Fruit fly (Drosophila melanogaster) whole organism, prepupa: ENCODE measurements around the gene Fkbp39.

Experiments
- Blimp-1 ChIP-seq: fragments of 200-800 bp; sonication (Bioruptor generic); optimal IDR thresholded peaks from 3 replicates; lab custom pipeline; 2017; ENCODE audit warnings: missing biosample characterization, missing genetic modification characterization, mild to moderate bottlenecking, moderate library complexity, missing genetic modification reagents
- CG10631 ChIP-seq: fragments of 200-800 bp; sonication (Bioruptor generic); optimal IDR thresholded peaks from 2 replicates; lab custom pipeline; 2016; ENCODE audit warnings: missing biosample characterization, missing genetic modification characterization
- CG10669 ChIP-seq: fragments of 200-800 bp; sonication (Bioruptor generic); optimal IDR thresholded peaks from 3 replicates; lab custom pipeline; 2018; ENCODE audit warnings: missing biosample characterization, mild to moderate bottlenecking, missing genetic modification characterization, moderate library complexity
- CG11902 ChIP-seq: fragments of 200-800 bp; sonication (Bioruptor generic); optimal IDR thresholded peaks from 3 replicates; lab custom pipeline; 2016; ENCODE audit warnings: missing biosample characterization, missing genetic modification characterization
- CG15336 ChIP-seq: fragments of 200-800 bp; sonication (Bioruptor generic); IDR thresholded peaks from 2 replicates; pipeline ENCODE4 v1.3.6; 2022; ENCODE audit warnings: missing biosample characterization, missing genetic modification characterization
- CG1621 ChIP-seq: fragments of 200-800 bp; sonication (Bioruptor generic); optimal IDR thresholded peaks from 3 replicates; lab custom pipeline; 2018; ENCODE audit warnings: missing biosample characterization, mild to moderate bottlenecking, missing genetic modification characterization
- CG16779 ChIP-seq: fragments of 200-800 bp; sonication (Bioruptor generic); optimal IDR thresholded peaks from 3 replicates; lab custom pipeline; 2017; ENCODE audit warnings: missing biosample characterization, mild to moderate bottlenecking, missing genetic modification characterization
- CG3032 ChIP-seq: fragments of 200-800 bp; optimal IDR thresholded peaks from 2 replicates; lab custom pipeline; 2019; ENCODE audit warnings: missing biosample characterization, mild to moderate bottlenecking, missing genetic modification characterization, moderate library complexity
- CG31627 ChIP-seq: fragments of 200-800 bp; sonication (Bioruptor generic); optimal IDR thresholded peaks from 3 replicates; lab custom pipeline; 2016; ENCODE audit warnings: missing biosample characterization, missing genetic modification characterization
- CG32006 ChIP-seq: fragments of 200-800 bp; sonication (Bioruptor generic); optimal IDR thresholded peaks from 3 replicates; lab custom pipeline; 2017; ENCODE audit warnings: missing biosample characterization, mild to moderate bottlenecking, missing genetic modification characterization
- CG34406 ChIP-seq: fragments of 200-800 bp; sonication (Bioruptor generic); optimal IDR thresholded peaks from 3 replicates; lab custom pipeline; 2016; ENCODE audit warnings: missing biosample characterization, missing genetic modification characterization
- CG3919 ChIP-seq: fragments of 200-800 bp; sonication (Bioruptor generic); optimal IDR thresholded peaks from 3 replicates; lab custom pipeline; 2016; ENCODE audit warnings: missing biosample characterization, missing genetic modification characterization
- CG4318 ChIP-seq: fragments of 200-800 bp; sonication (Bioruptor generic); optimal IDR thresholded peaks from 3 replicates; lab custom pipeline; 2017; ENCODE audit warnings: missing biosample characterization, mild to moderate bottlenecking, missing genetic modification characterization
- CG6792 ChIP-seq: fragments of 200-800 bp; sonication (Bioruptor generic); optimal IDR thresholded peaks from 3 replicates; lab custom pipeline; 2016; ENCODE audit warnings: missing biosample characterization, missing genetic modification characterization
- CG6808 ChIP-seq: fragments of 200-800 bp; sonication (Bioruptor generic); optimal IDR thresholded peaks from 3 replicates; lab custom pipeline; 2017; ENCODE audit warnings: missing biosample characterization, missing genetic modification characterization, mild to moderate bottlenecking, moderate library complexity, missing genetic modification reagents
- CG6854 ChIP-seq: fragments of 200-800 bp; sonication (Bioruptor generic); optimal IDR thresholded peaks from 2 replicates; lab custom pipeline; 2017; ENCODE audit warnings: missing biosample characterization, mild to moderate bottlenecking, missing genetic modification characterization
- CG7368 ChIP-seq: fragments of 200-800 bp; sonication (Bioruptor generic); optimal IDR thresholded peaks from 3 replicates; lab custom pipeline; 2016; ENCODE audit warnings: missing biosample characterization, missing genetic modification characterization
- CG8319 ChIP-seq: fragments of 200-800 bp; sonication (Bioruptor generic); optimal IDR thresholded peaks from 3 replicates; lab custom pipeline; 2016; ENCODE audit warnings: missing biosample characterization, missing genetic modification characterization
- CG8632 ChIP-seq: fragments of 200-800 bp; sonication (Bioruptor generic); optimal IDR thresholded peaks from 3 replicates; lab custom pipeline; 2016; ENCODE audit warnings: missing biosample characterization, missing genetic modification characterization
- CG9139 ChIP-seq: fragments of 200-800 bp; sonication (Bioruptor generic); optimal IDR thresholded peaks from 3 replicates; lab custom pipeline; 2017; ENCODE audit warnings: missing biosample characterization, mild to moderate bottlenecking, missing genetic modification characterization
- Eip75B ChIP-seq: fragments of 200-800 bp; sonication (Bioruptor generic); optimal IDR thresholded peaks from 3 replicates; lab custom pipeline; 2016; ENCODE audit warnings: missing biosample characterization, missing genetic modification characterization
- Eip78C ChIP-seq: fragments of 200-800 bp; sonication (Bioruptor generic); peaks from one replicate; lab custom pipeline; 2016; ENCODE audit warnings: missing biosample characterization, missing genetic modification characterization
- Ets21C ChIP-seq: fragments of 200-800 bp; sonication (Bioruptor generic); optimal IDR thresholded peaks from 3 replicates; lab custom pipeline; 2016; ENCODE audit warnings: missing biosample characterization, missing genetic modification characterization
- Gug ChIP-seq: fragments of 200-800 bp; sonication (Bioruptor generic); IDR thresholded peaks from 2 replicates; pipeline ENCODE4 v1.3.6; 2022; ENCODE audit warnings: missing biosample characterization, missing genetic modification characterization
- Hr38 ChIP-seq: sonication (Bioruptor generic); optimal IDR thresholded peaks from 2 replicates; lab custom pipeline; 2016; ENCODE audit warnings: missing biosample characterization, missing genetic modification characterization
- Hr39 ChIP-seq: fragments of 200-800 bp; sonication (Bioruptor generic); optimal IDR thresholded peaks from 2 replicates; lab custom pipeline; 2016; ENCODE audit warnings: missing biosample characterization, missing genetic modification characterization
- Hr4 ChIP-seq: fragments of 200-800 bp; sonication (Bioruptor generic); optimal IDR thresholded peaks from 3 replicates; lab custom pipeline; 2016; ENCODE audit warnings: missing biosample characterization, missing genetic modification characterization
- Lpt ChIP-seq: fragments of 200-800 bp; sonication (Bioruptor generic); optimal IDR thresholded peaks from 3 replicates; lab custom pipeline; 2016; ENCODE audit warnings: missing biosample characterization, missing genetic modification characterization
- OdsH ChIP-seq: fragments of 200-800 bp; sonication (Bioruptor generic); optimal IDR thresholded peaks from 3 replicates; lab custom pipeline; 2016; ENCODE audit warnings: missing biosample characterization, missing genetic modification characterization
- Smox ChIP-seq: fragments of 200-800 bp; sonication (Bioruptor generic); optimal IDR thresholded peaks from 3 replicates; lab custom pipeline; 2016; ENCODE audit warnings: missing biosample characterization, missing genetic modification characterization
- Sox102F ChIP-seq: fragments of 200-800 bp; sonication (Bioruptor generic); optimal IDR thresholded peaks from 2 replicates; lab custom pipeline; 2016; ENCODE audit warnings: missing biosample characterization, mild to moderate bottlenecking, missing genetic modification characterization
- Sox14 ChIP-seq: fragments of 200-800 bp; sonication (Bioruptor generic); optimal IDR thresholded peaks from 3 replicates; lab custom pipeline; 2016; ENCODE audit warnings: missing biosample characterization, missing genetic modification characterization
- achi ChIP-seq: fragments of 200-800 bp; sonication (Bioruptor generic); optimal IDR thresholded peaks from 3 replicates; lab custom pipeline; 2016; ENCODE audit warnings: missing biosample characterization, missing genetic modification characterization
- cyc ChIP-seq: fragments of 200-800 bp; sonication (Bioruptor generic); optimal IDR thresholded peaks from 3 replicates; lab custom pipeline; 2016; ENCODE audit warnings: missing biosample characterization, missing genetic modification characterization
- dac ChIP-seq: fragments of 200-800 bp; sonication (Bioruptor generic); optimal IDR thresholded peaks from 2 replicates; lab custom pipeline; 2017; ENCODE audit warnings: missing biosample characterization, mild to moderate bottlenecking, missing genetic modification characterization
- dsx ChIP-seq: fragments of 200-800 bp; optimal IDR thresholded peaks from 3 replicates; lab custom pipeline; 2019; ENCODE audit warnings: missing biosample characterization, mild to moderate bottlenecking, missing genetic modification characterization, moderate library complexity; ENCODE audit not compliant: poor library complexity, severe bottlenecking
- eg ChIP-seq: fragments of 200-800 bp; sonication (Bioruptor generic); IDR thresholded peaks from 3 replicates; pipeline ENCODE4 v1.3.6; 2022; ENCODE audit warnings: missing biosample characterization, missing genetic modification characterization
- esn ChIP-seq: fragments of 200-800 bp; sonication (Bioruptor generic); optimal IDR thresholded peaks from 2 replicates; lab custom pipeline; 2016; ENCODE audit warnings: missing biosample characterization, mild to moderate bottlenecking, missing genetic modification characterization, moderate library complexity
- fd59A ChIP-seq: fragments of 200-800 bp; sonication (Bioruptor generic); optimal IDR thresholded peaks from 2 replicates; lab custom pipeline; 2017; ENCODE audit warnings: missing biosample characterization, mild to moderate bottlenecking, missing genetic modification characterization, missing genetic modification reagents
- fd85E ChIP-seq: fragments of 200-800 bp; sonication (Bioruptor generic); optimal IDR thresholded peaks from 3 replicates; lab custom pipeline; 2016; ENCODE audit warnings: missing biosample characterization, missing genetic modification characterization
- lz ChIP-seq: fragments of 200-800 bp; sonication (Bioruptor generic); optimal IDR thresholded peaks from 3 replicates; lab custom pipeline; 2016; ENCODE audit warnings: missing biosample characterization, missing genetic modification characterization
- pdm3 ChIP-seq: fragments of 200-800 bp; sonication (Bioruptor generic); optimal IDR thresholded peaks from 3 replicates; lab custom pipeline; 2016; ENCODE audit warnings: missing biosample characterization, missing genetic modification characterization
- salr ChIP-seq, 2 experiments: fragments of 200-800 bp; sonication (Bioruptor generic); optimal IDR thresholded peaks; 3 replicates each; lab custom pipeline; 2016 to 2018; ENCODE audit warnings: missing biosample characterization in 2 of 2, missing genetic modification characterization in 2 of 2, mild to moderate bottlenecking in 1 of 2
- spab ChIP-seq: fragments of 200-800 bp; sonication (Bioruptor generic); optimal IDR thresholded peaks from 2 replicates; lab custom pipeline; 2017; ENCODE audit warnings: missing biosample characterization, mild to moderate bottlenecking, missing genetic modification characterization, missing genetic modification reagents
- ss ChIP-seq, 2 experiments: fragments of 200-800 bp; sonication (Bioruptor generic); optimal IDR thresholded peaks; 2 replicates in 1 of 2; 3 replicates in 1 of 2; lab custom pipeline; 2017 to 2018; ENCODE audit warnings: mild to moderate bottlenecking in 2 of 2, missing biosample characterization in 2 of 2, missing genetic modification characterization in 2 of 2, moderate library complexity in 1 of 2
- svp ChIP-seq: fragments of 200-800 bp; sonication (Bioruptor generic); peaks from one replicate; lab custom pipeline; 2016; ENCODE audit warnings: missing biosample characterization, missing genetic modification characterization
- vri ChIP-seq: fragments of 200-800 bp; sonication (Bioruptor generic); optimal IDR thresholded peaks from 3 replicates; lab custom pipeline; 2016; ENCODE audit warnings: missing biosample characterization, mild to moderate bottlenecking, missing genetic modification characterization

The Fkbp39 gene

DNA sequence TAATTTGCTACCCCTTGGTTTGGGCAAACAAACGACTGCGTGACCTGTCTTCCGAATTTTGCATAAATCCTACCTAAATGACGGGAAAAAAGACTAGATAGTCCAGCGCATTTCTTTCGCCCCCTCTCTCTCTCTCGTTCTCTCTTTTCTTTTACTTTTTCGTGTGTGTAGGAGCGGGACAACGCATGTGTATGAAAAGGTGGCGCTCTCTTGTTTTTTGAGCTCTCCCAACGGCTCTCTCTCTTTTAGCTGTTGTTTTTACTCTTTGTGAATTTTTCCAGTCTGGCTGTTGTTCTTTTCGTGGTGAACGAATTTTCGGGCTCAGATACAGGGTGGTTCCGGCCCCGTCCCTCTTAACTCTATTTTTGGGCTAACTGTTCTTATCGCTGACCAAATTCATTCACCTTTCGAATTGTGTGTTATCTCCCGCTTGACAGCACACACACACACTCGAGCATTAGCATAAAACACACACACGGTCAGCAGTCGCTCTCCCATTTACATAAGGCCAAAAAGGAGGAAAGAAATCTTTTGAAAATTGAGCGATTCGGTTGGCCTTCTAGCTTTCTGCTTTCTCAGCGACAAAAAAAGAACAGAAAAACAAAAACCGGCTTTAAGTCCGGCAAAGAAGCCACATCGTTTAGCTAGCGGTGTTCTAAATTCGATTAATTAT lies 41.2 kb downstream of the Fkbp39 start (continued):
- no peak for TF ChIP-seq CG15336 (GFP tag; lab: Robert Waterston, UW)
- TF ChIP-seq CG10631 (GFP tag; lab: Kevin White, UChicago), result no peak
- TF ChIP-seq dac (GFP tag; lab: Kevin White, UChicago), result no peak
- peak; percentile 24 for TF ChIP-seq fd59A
- TF ChIP-seq CG4318 (GFP tag; lab: Kevin White, UChicago), result no peak
- no peak for TF ChIP-seq dsx (GFP tag; lab: Kevin White, UChicago)
- no peak for TF ChIP-seq Hr38 (GFP tag; lab: Kevin White, UChicago)
- peak; percentile 53 for TF ChIP-seq CG3032 (tag; lab: Kevin White, UChicago)
- TF ChIP-seq spab (GFP tag; lab: Kevin White, UChicago), result no peak
- TF ChIP-seq CG31627 (GFP tag; lab: Kevin White, UChicago), result no peak
- TF ChIP-seq CG8632 (GFP tag; lab: Kevin White, UChicago), result peak; percentile 10
- peak; percentile 55 for TF ChIP-seq Eip78C (GFP tag; lab: Kevin White, UChicago)
- no peak for TF ChIP-seq Sox102F (GFP tag; lab: Kevin White, UChicago)
- no peak for TF ChIP-seq Smox
- no peak for TF ChIP-seq Ets21C (GFP tag; lab: Kevin White, UChicago)
- no peak for TF ChIP-seq eg (GFP tag; lab: Robert Waterston, UW)
- TF ChIP-seq Gug (GFP tag; lab: Robert Waterston, UW), result no peak
- no peak for TF ChIP-seq CG10669 (GFP tag; lab: Kevin White, UChicago)
- TF ChIP-seq CG7368, result no peak
- TF ChIP-seq fd85E (GFP tag; lab: Kevin White, UChicago), result no peak
- peak; percentile 58 for TF ChIP-seq vri
- TF ChIP-seq CG1621 (tag; lab: Kevin White, UChicago), result no peak
- TF ChIP-seq CG11902 (GFP tag; lab: Kevin White, UChicago), result no peak
- TF ChIP-seq CG6808 (GFP tag; lab: Kevin White, UChicago), result no peak
- peak; percentile 9 for TF ChIP-seq Sox14 (GFP tag; lab: Kevin White, UChicago)
- TF ChIP-seq CG9139, result peak; percentile 33
- no peak for TF ChIP-seq cyc (GFP tag; lab: Kevin White, UChicago)
- no peak for TF ChIP-seq CG34406
- TF ChIP-seq lz (GFP tag; lab: Kevin White, UChicago), result no peak
- peak; percentile 11 for TF ChIP-seq CG3919 (GFP tag; lab: Kevin White, UChicago)
- TF ChIP-seq Eip75B (GFP tag; lab: Kevin White, UChicago), result no peak
- no peak for TF ChIP-seq salr (GFP tag; optimal IDR thresholded peaks at IDR 0.05; lab: Kevin White, UChicago)
- TF ChIP-seq CG16779 (tag; lab: Kevin White, UChicago), result no peak
- no peak for TF ChIP-seq Lpt
- TF ChIP-seq CG6792, result no peak
- TF ChIP-seq pdm3, result no peak
- no peak for TF ChIP-seq CG6854
- no peak for TF ChIP-seq achi (GFP tag; lab: Kevin White, UChicago)
- peak; percentile 69 for TF ChIP-seq svp
- TF ChIP-seq Blimp-1 (GFP tag; lab: Kevin White, UChicago), result no peak
- TF ChIP-seq Hr39 (GFP tag; lab: Kevin White, UChicago), result no peak

DNA sequence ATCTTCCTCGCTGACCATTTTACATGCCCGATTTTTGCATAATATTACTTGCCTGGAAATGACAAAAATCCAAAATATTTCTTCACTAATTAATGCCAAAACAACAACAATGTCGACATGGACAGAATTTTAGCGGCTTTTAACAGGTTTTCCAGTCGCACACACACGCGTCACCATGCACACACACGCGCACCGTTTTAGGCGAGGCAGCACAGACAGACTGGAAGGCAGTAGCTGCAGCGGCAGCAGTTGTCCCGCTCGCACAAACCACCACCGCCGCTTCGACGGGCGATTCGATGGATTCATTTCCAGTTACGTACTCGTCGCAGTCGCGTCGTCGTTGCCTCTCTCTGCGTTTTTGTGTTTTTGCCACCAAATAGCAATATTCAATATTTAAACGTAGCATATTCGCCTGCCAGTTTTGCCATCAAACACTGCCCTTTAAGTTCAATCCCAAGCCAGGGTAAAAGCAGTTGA lies 42.3 kb downstream of the Fkbp39 start, which contains the start of gene CG45218:
Gene CG45218 (minus strand): TSS at position 158 of the 477 bp plus-strand sequence.
- TF ChIP-seq esn (no peak), Sox102F (GFP tag; lab: Kevin White, UChicago) (peak; percentile 6), CG8319 (GFP tag; lab: Kevin White, UChicago) (no peak), CG3919 (GFP tag; lab: Kevin White, UChicago) (peak; percentile 25), spab (GFP tag; lab: Kevin White, UChicago) (no peak), CG31627 (GFP tag; lab: Kevin White, UChicago) (no peak), CG32006 (GFP tag; lab: Kevin White, UChicago) (no peak), eg (GFP tag; lab: Robert Waterston, UW) (no peak), Hr4 (GFP tag; lab: Kevin White, UChicago) (no peak), OdsH (GFP tag; lab: Kevin White, UChicago) (no peak), lz (GFP tag; lab: Kevin White, UChicago) (no peak), Eip78C (GFP tag; lab: Kevin White, UChicago) (peak; percentile 59), Hr38 (GFP tag; lab: Kevin White, UChicago) (no peak), dac (GFP tag; lab: Kevin White, UChicago) (no peak), pdm3 (no peak), vri (peak; percentile 51), achi (GFP tag; lab: Kevin White, UChicago) (no peak), dsx (GFP tag; lab: Kevin White, UChicago) (peak; percentile 63), svp (peak; percentile 78), CG16779 (tag; lab: Kevin White, UChicago) (peak; percentile 4), CG7368 (no peak), salr (GFP tag; optimal IDR thresholded peaks at IDR 0.05; lab: Kevin White, UChicago) (peak in 1 of 2 experiments; percentile 0), Sox14 (GFP tag; lab: Kevin White, UChicago) (peak; percentile 22), ss (GFP tag; optimal IDR thresholded peaks at IDR 0.05; lab: Kevin White, UChicago) (peak; percentile 1 to 61), CG10631 (GFP tag; lab: Kevin White, UChicago) (no peak), CG9139 (peak; percentile 7)
